Fruit fly (Drosophila melanogaster): ENCODE data around the gene CG9331.

- TF ChIP-seq CG8478 (optimal IDR thresholded peaks at IDR 0.05) (no peak), CTCF (optimal IDR thresholded peaks at IDR 0.05) (no peak)
Measured at dm6 chr2L:20803733-20804164, 18.9 kb upstream of the CG9331 start.

Data from S2 (cell line).